Fruit fly (Drosophila melanogaster) whole organism, embryonic: ENCODE data around the gene Or7a.

Experiments
- Ada2b ChIP-seq: fragments of 200-800 bp; sonication (Bioruptor generic); IDR thresholded peaks from 2 replicates; pipeline ENCODE4 v1.3.6; 2022; ENCODE audit warnings: missing biosample characterization, missing genetic modification characterization
- Antp ChIP-seq: fragments of 200-800 bp; sonication (Bioruptor generic); optimal IDR thresholded peaks from 3 replicates; lab custom pipeline; 2016; ENCODE audit warnings: missing biosample characterization, missing genetic modification characterization
- Atf-2 ChIP-seq: fragments of 200-800 bp; sonication (Bioruptor generic); optimal IDR thresholded peaks from 2 replicates; lab custom pipeline; 2016; ENCODE audit warnings: missing biosample characterization, missing genetic modification characterization
- Bteb2 ChIP-seq: fragments of 200-800 bp; sonication (Bioruptor generic); optimal IDR thresholded peaks from 2 replicates; lab custom pipeline; 2016; ENCODE audit warnings: missing biosample characterization, missing genetic modification characterization
- CG10267 ChIP-seq: fragments of 200-800 bp; sonication (Bioruptor generic); optimal IDR thresholded peaks from 2 replicates; lab custom pipeline; 2018; ENCODE audit warnings: missing biosample characterization, mild to moderate bottlenecking, missing genetic modification characterization, moderate library complexity
- CG11093 ChIP-seq: fragments of 200-800 bp; sonication (Bioruptor generic); IDR thresholded peaks from 3 replicates; pipeline ENCODE4 v1.3.6; 2022; ENCODE audit warnings: missing biosample characterization, missing genetic modification characterization
- CG11560 ChIP-seq: fragments of 200-800 bp; sonication (Bioruptor generic); IDR thresholded peaks from 3 replicates; pipeline ENCODE4 v1.3.6; 2022; ENCODE audit warnings: missing biosample characterization, missing genetic modification characterization
- CG12219 ChIP-seq: fragments of 200-800 bp; sonication (Bioruptor generic); optimal IDR thresholded peaks from 3 replicates; lab custom pipeline; 2018; ENCODE audit warnings: missing biosample characterization, mild to moderate bottlenecking, missing genetic modification characterization
- CG1233 ChIP-seq: fragments of 200-800 bp; sonication (Bioruptor generic); optimal IDR thresholded peaks from 4 replicates; lab custom pipeline; 2018; ENCODE audit warnings: missing biosample characterization, mild to moderate bottlenecking, missing genetic modification characterization
- CG13287 ChIP-seq: fragments of 200-800 bp; sonication (Bioruptor generic); IDR thresholded peaks from 2 replicates; pipeline ENCODE4 v1.3.6; 2022; ENCODE audit warnings: missing biosample characterization, missing genetic modification characterization; ENCODE audit not compliant: partially characterized antibody
- CG13424 ChIP-seq: fragments of 200-800 bp; sonication (Bioruptor generic); optimal IDR thresholded peaks from 2 replicates; lab custom pipeline; 2019; ENCODE audit warnings: missing biosample characterization, mild to moderate bottlenecking, missing genetic modification characterization, moderate library complexity
- CG14860 ChIP-seq: fragments of 200-800 bp; sonication (Bioruptor generic); IDR thresholded peaks from 3 replicates; pipeline ENCODE4 v1.3.6; 2022; ENCODE audit warnings: missing biosample characterization, missing genetic modification characterization; ENCODE audit not compliant: partially characterized antibody
- CG15696 ChIP-seq: fragments of 200-800 bp; sonication (Bioruptor generic); optimal IDR thresholded peaks from 2 replicates; lab custom pipeline; 2019; ENCODE audit warnings: missing biosample characterization, mild to moderate bottlenecking, missing genetic modification characterization, moderate library complexity
- CG17385 ChIP-seq: fragments of 200-800 bp; sonication (Bioruptor generic); optimal IDR thresholded peaks from 3 replicates; lab custom pipeline; 2018; ENCODE audit warnings: missing biosample characterization, mild to moderate bottlenecking, missing genetic modification characterization
- CG2116 ChIP-seq: fragments of 200-800 bp; sonication (Bioruptor generic); optimal IDR thresholded peaks from 3 replicates; lab custom pipeline; 2018; ENCODE audit warnings: missing biosample characterization, mild to moderate bottlenecking, missing genetic modification characterization
- CG34224 ChIP-seq: fragments of 200-800 bp; sonication (Bioruptor generic); IDR thresholded peaks from 3 replicates; pipeline ENCODE4 v1.3.6; 2022; ENCODE audit warnings: missing biosample characterization, missing genetic modification characterization; ENCODE audit not compliant: partially characterized antibody
- CG34422 ChIP-seq: fragments of 200-800 bp; sonication (Bioruptor generic); IDR thresholded peaks from 3 replicates; pipeline ENCODE4 v1.3.6; 2022; ENCODE audit warnings: missing biosample characterization, missing genetic modification characterization
- CG3995 ChIP-seq: fragments of 200-800 bp; sonication (Bioruptor generic); optimal IDR thresholded peaks from 3 replicates; lab custom pipeline; 2016; ENCODE audit warnings: missing biosample characterization, missing genetic modification characterization
- CG4282 ChIP-seq: fragments of 200-800 bp; sonication (Bioruptor generic); optimal IDR thresholded peaks from 2 replicates; lab custom pipeline; 2016; ENCODE audit warnings: missing biosample characterization, missing genetic modification characterization
- CG4424 ChIP-seq: fragments of 200-800 bp; sonication (Bioruptor generic); optimal IDR thresholded peaks from 3 replicates; lab custom pipeline; 2016; ENCODE audit warnings: missing biosample characterization, missing genetic modification characterization
- CG4617 ChIP-seq: fragments of 200-800 bp; sonication (Bioruptor generic); optimal IDR thresholded peaks from 3 replicates; lab custom pipeline; 2016; ENCODE audit warnings: missing biosample characterization, missing genetic modification characterization, borderline replicate concordance
- CG9797 ChIP-seq: fragments of 200-800 bp; sonication (Bioruptor generic); optimal IDR thresholded peaks from 3 replicates; lab custom pipeline; 2018; ENCODE audit warnings: missing biosample characterization, mild to moderate bottlenecking, missing genetic modification characterization
- Camta ChIP-seq: fragments of 200-800 bp; sonication (Bioruptor generic); optimal IDR thresholded peaks from 2 replicates; lab custom pipeline; 2016; ENCODE audit warnings: missing biosample characterization, missing genetic modification characterization
- Dll ChIP-seq: fragments of 200-800 bp; sonication (Bioruptor generic); IDR thresholded peaks from 4 replicates; pipeline ENCODE4 v1.3.6; 2022; ENCODE audit warnings: missing biosample characterization, missing genetic modification characterization; ENCODE audit not compliant: partially characterized antibody
- Doc3 ChIP-seq: fragments of 200-800 bp; sonication (Bioruptor generic); IDR thresholded peaks from 3 replicates; pipeline ENCODE4 v1.3.6; 2022; ENCODE audit warnings: missing biosample characterization, missing genetic modification characterization; ENCODE audit not compliant: partially characterized antibody
- Dp ChIP-seq: fragments of 200-800 bp; sonication (Bioruptor generic); optimal IDR thresholded peaks from 2 replicates; lab custom pipeline; 2018; ENCODE audit warnings: missing biosample characterization, mild to moderate bottlenecking, missing genetic modification characterization, moderate library complexity
- E2f2 ChIP-seq: fragments of 200-800 bp; sonication (Bioruptor generic); IDR thresholded peaks from 2 replicates; pipeline ENCODE4 v1.3.6; 2022; ENCODE audit warnings: missing biosample characterization, missing genetic modification characterization
- Elba2 ChIP-seq: fragments of 200-800 bp; sonication (Bioruptor generic); optimal IDR thresholded peaks from 3 replicates; lab custom pipeline; 2016; ENCODE audit warnings: missing biosample characterization, missing genetic modification characterization
- MBD-R2 ChIP-seq: fragments of 200-800 bp; sonication (Bioruptor generic); IDR thresholded peaks from 2 replicates; pipeline ENCODE4 v1.3.6; 2022; ENCODE audit warnings: missing biosample characterization, missing genetic modification characterization
- MESR4 ChIP-seq: fragments of 200-800 bp; sonication (Bioruptor generic); optimal IDR thresholded peaks from 2 replicates; lab custom pipeline; 2018; ENCODE audit warnings: missing biosample characterization, mild to moderate bottlenecking, missing genetic modification characterization, moderate library complexity
- Med ChIP-seq: fragments of 200-800 bp; sonication (Bioruptor generic); peaks from one replicate; lab custom pipeline; 2016; ENCODE audit warnings: missing biosample characterization, missing genetic modification characterization, mild to moderate bottlenecking, inconsistent platforms, moderate library complexity
- Meics ChIP-seq: fragments of 200-800 bp; sonication (Bioruptor generic); optimal IDR thresholded peaks from 2 replicates; lab custom pipeline; 2017; ENCODE audit warnings: missing biosample characterization, mild to moderate bottlenecking, missing genetic modification characterization
- PHDP ChIP-seq: fragments of 200-800 bp; sonication (Bioruptor generic); optimal IDR thresholded peaks from 3 replicates; lab custom pipeline; 2018; ENCODE audit warnings: missing biosample characterization, mild to moderate bottlenecking, missing genetic modification characterization, moderate library complexity
- cad ChIP-seq: fragments of >200 bp; optimal IDR thresholded peaks from 2 replicates; lab custom pipeline; 2017; ENCODE audit warnings: missing biosample characterization, missing genetic modification characterization
- crp ChIP-seq, 2 experiments: fragments of 200-800 bp; sonication (Bioruptor generic); optimal IDR thresholded peaks; 2 replicates in 1 of 2; 3 replicates in 1 of 2; lab custom pipeline; 2017; ENCODE audit warnings: missing biosample characterization in 2 of 2, missing genetic modification characterization in 2 of 2, mild to moderate bottlenecking in 1 of 2, moderate library complexity in 1 of 2
- gfzf ChIP-seq: fragments of 200-800 bp; sonication (Bioruptor generic); optimal IDR thresholded peaks from 2 replicates; lab custom pipeline; 2016; ENCODE audit warnings: missing biosample characterization, mild to moderate bottlenecking, missing genetic modification characterization, moderate library complexity
- hbn ChIP-seq: fragments of 200-800 bp; sonication (Bioruptor generic); IDR thresholded peaks from 2 replicates; pipeline ENCODE4 v1.3.6; 2022; ENCODE audit warnings: missing biosample characterization, missing genetic modification characterization; ENCODE audit not compliant: partially characterized antibody
- kah ChIP-seq: fragments of 200-800 bp; sonication (Bioruptor generic); optimal IDR thresholded peaks from 2 replicates; lab custom pipeline; 2018; ENCODE audit warnings: missing biosample characterization, mild to moderate bottlenecking, missing genetic modification characterization
- luna ChIP-seq: fragments of 200-800 bp; sonication (Bioruptor generic); optimal IDR thresholded peaks from 2 replicates; lab custom pipeline; 2016; ENCODE audit warnings: missing biosample characterization, missing genetic modification characterization
- nau ChIP-seq: fragments of 200-800 bp; sonication (Bioruptor generic); optimal IDR thresholded peaks from 3 replicates; lab custom pipeline; 2017; ENCODE audit warnings: missing biosample characterization, mild to moderate bottlenecking, missing genetic modification characterization, missing genetic modification reagents
- pros ChIP-seq: fragments of 200-800 bp; sonication (Bioruptor generic); optimal IDR thresholded peaks from 3 replicates; lab custom pipeline; 2019; ENCODE audit warnings: missing biosample characterization, mild to moderate bottlenecking, missing genetic modification characterization, moderate library complexity
- pzg ChIP-seq: fragments of 200-800 bp; sonication (Bioruptor generic); optimal IDR thresholded peaks from 3 replicates; lab custom pipeline; 2018; ENCODE audit warnings: missing biosample characterization, mild to moderate bottlenecking, missing genetic modification characterization, moderate library complexity
- scrt ChIP-seq: fragments of 200-800 bp; sonication (Bioruptor generic); optimal IDR thresholded peaks from 2 replicates; lab custom pipeline; 2018; ENCODE audit warnings: missing biosample characterization, mild to moderate bottlenecking, missing genetic modification characterization, moderate library complexity
- seq ChIP-seq: fragments of 200-800 bp; sonication (Bioruptor generic); IDR thresholded peaks from 2 replicates; pipeline ENCODE4 v1.3.6; 2022; ENCODE audit warnings: missing biosample characterization, missing genetic modification characterization
- sob ChIP-seq: fragments of 200-800 bp; sonication (Bioruptor generic); IDR thresholded peaks from 2 replicates; pipeline ENCODE4 v1.3.6; 2022; ENCODE audit warnings: missing biosample characterization, missing genetic modification characterization
- stwl ChIP-seq: fragments of 200-800 bp; sonication (Bioruptor generic); optimal IDR thresholded peaks from 3 replicates; lab custom pipeline; 2018; ENCODE audit warnings: missing biosample characterization, mild to moderate bottlenecking, missing genetic modification characterization, moderate library complexity
- sug ChIP-seq: fragments of 200-800 bp; optimal IDR thresholded peaks from 2 replicates; lab custom pipeline; 2019; ENCODE audit warnings: missing biosample characterization, mild to moderate bottlenecking, missing genetic modification characterization, moderate library complexity

Gene Or7a

DNA sequence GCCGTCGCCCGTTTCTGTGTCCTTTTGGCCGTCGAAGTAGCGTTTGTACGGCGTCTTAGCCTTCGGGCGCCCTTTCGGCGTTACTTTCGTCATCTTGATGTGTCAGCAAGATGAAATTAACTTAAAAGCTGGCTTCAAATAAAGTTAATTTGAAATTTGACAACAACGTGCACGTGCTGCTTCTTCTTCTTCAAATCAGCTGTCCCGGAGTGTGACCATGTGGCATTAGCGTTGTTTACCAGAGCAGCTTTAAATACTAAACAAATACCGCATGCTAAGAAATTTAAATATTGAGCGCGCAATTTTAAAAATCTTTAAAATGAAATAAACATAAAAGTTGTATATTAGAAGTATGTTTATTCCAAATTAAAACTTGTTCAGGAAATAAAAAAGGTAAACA is 44.6 kb downstream of the Or7a start, which contains the start of gene CG2260 (continued):
- TF ChIP-seq Atf-2 (no peak), Meics (GFP tag; lab: Kevin White, UChicago) (no peak), seq (GFP tag; lab: Robert Waterston, UW) (no peak), CG15696 (tag; lab: Kevin White, UChicago) (no peak), CG4617 (GFP tag; lab: Kevin White, UChicago) (no peak)

dm6 chrX:8116813-8117212 is 48.7 kb downstream of the Or7a start, which contains the start of gene CG1575:
TSS of gene CG1575 (plus strand) at chrX:8117012.
- TF ChIP-seq MBD-R2 (GFP tag; lab: Robert Waterston, UW), result peak; percentile 37; the same call in 1 of the 2 replicates
- TF ChIP-seq CG34224 (GFP tag; lab: Robert Waterston, UW), result peak; percentile 10; the same call in 1 of the 3 replicates
- peak; percentile 76 for TF ChIP-seq scrt (GFP tag; lab: Kevin White, UChicago)
- no peak for TF ChIP-seq Ada2b (GFP tag; lab: Robert Waterston, UW)
- peak; percentile 53 for TF ChIP-seq CG13287 (GFP tag; lab: Robert Waterston, UW)
- peak; percentile 86 for TF ChIP-seq CG3995 (GFP tag; lab: Kevin White, UChicago)
- peak; percentile 59 for TF ChIP-seq kah (GFP tag; lab: Kevin White, UChicago)
- TF ChIP-seq CG11560, result no peak
- TF ChIP-seq CG17385 (GFP tag; lab: Kevin White, UChicago), result no peak
- no peak for TF ChIP-seq sob (GFP tag; lab: Robert Waterston, UW)
- no peak for TF ChIP-seq PHDP (tag; lab: Kevin White, UChicago)
- peak in 1 of 2 experiments; percentile 29 for TF ChIP-seq crp (GFP tag; optimal IDR thresholded peaks at IDR 0.05; lab: Kevin White, UChicago)
- TF ChIP-seq Antp (GFP tag; lab: Kevin White, UChicago), result no peak
- TF ChIP-seq pzg (GFP tag; lab: Kevin White, UChicago), result peak; percentile 28
- 0 out of 3 replicates have a peak, but pooled peaks have one; percentile 20 for TF ChIP-seq Doc3
- TF ChIP-seq E2f2 (GFP tag; lab: Robert Waterston, UW), result peak; percentile 67
- TF ChIP-seq luna (GFP tag; lab: Kevin White, UChicago), result no peak
- TF ChIP-seq CG14860 (GFP tag; lab: Robert Waterston, UW), result no peak
- peak; percentile 58 for TF ChIP-seq Dp
- no peak for TF ChIP-seq pros (GFP tag; lab: Kevin White, UChicago)
- TF ChIP-seq CG11093 (GFP tag; lab: Robert Waterston, UW), result no peak
- peak; percentile 50 for TF ChIP-seq gfzf (GFP tag; lab: Kevin White, UChicago)
- peak; percentile 23 for TF ChIP-seq sug (tag; lab: Kevin White, UChicago)
- TF ChIP-seq stwl (tag; lab: Kevin White, UChicago), result peak; percentile 97
- TF ChIP-seq CG13424 (tag; lab: Kevin White, UChicago), result no peak
- TF ChIP-seq MESR4 (GFP tag; lab: Kevin White, UChicago), result peak; percentile 9
- peak; percentile 63 for TF ChIP-seq Med
- TF ChIP-seq hbn, result peak; percentile 46; the same call in 1 of the 2 replicates
- peak; percentile 35 for TF ChIP-seq CG9797

DNA sequence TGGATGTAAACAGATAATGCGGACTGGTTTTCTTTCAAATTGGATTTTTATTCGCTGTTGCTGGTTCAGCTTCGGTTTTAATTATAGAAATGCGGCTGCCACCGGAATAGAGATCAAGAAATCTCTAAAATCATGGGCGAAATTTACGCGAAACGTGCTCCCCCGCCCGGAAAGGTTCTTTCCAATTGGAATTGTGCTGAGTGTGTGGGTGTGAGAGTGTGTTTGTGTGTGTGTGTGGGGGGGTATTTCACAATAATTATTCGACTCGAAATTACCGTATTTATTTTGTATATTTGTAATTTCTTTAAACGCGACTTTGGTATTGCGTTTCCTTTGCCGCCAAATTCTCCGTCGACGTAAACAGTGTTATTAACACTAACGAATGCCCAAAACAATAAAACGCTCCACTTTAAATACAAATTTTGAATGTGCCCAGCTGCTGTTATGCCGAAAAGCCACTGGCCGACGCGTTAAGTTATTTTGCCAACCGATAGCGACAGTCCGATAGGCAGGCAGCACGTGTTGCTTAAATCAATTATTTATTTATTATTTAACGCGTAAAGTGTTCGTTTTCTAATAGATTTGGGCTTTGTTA is 49.7 kb downstream of the Or7a start, which contains the start of gene Gclc:
TSS of gene Gclc (minus strand) at position 431 of the 595 bp plus-strand sequence.
- TF ChIP-seq CG4282 (GFP tag; lab: Kevin White, UChicago), result no peak
- peak; percentile 0 for TF ChIP-seq Bteb2 (GFP tag; lab: Kevin White, UChicago)
- TF ChIP-seq CG34422, result 0 out of 3 replicates have a peak, but pooled peaks have one; percentile 34
- TF ChIP-seq CG13287 (GFP tag; lab: Robert Waterston, UW), result peak; percentile 62
- TF ChIP-seq CG12219, result no peak
- TF ChIP-seq CG2116 (GFP tag; lab: Kevin White, UChicago), result peak; percentile 79
- TF ChIP-seq CG1233 (GFP tag; lab: Kevin White, UChicago), result no peak
- TF ChIP-seq cad (GFP tag; lab: Kevin White, UChicago), result no peak
- peak; percentile 19 for TF ChIP-seq nau (GFP tag; lab: Kevin White, UChicago)
- TF ChIP-seq CG4424 (GFP tag; lab: Kevin White, UChicago), result no peak
- no peak for TF ChIP-seq Camta (GFP tag; lab: Kevin White, UChicago)
- peak; percentile 55 for TF ChIP-seq Elba2 (GFP tag; lab: Kevin White, UChicago)
- 0 out of 3 replicates have a peak, but pooled peaks have one; percentile 35 for TF ChIP-seq Doc3
- TF ChIP-seq CG10267 (tag; lab: Kevin White, UChicago), result peak; percentile 36
- TF ChIP-seq Dll, result peak; percentile 50; the same call in 1 of the 4 replicates
